Worm (Caenorhabditis elegans) whole organism, late embryonic: ENCODE measurements around the gene nekl-3.

Experiments
- C08G9.2 ChIP-seq: sonication (generic microtip); optimal IDR thresholded peaks from 2 replicates; lab custom pipeline; 2016; ENCODE audit warnings: mild to moderate bottlenecking, missing genetic modification characterization, moderate library complexity, missing compliant biosample characterization
- C38D4.7 ChIP-seq: fragments of 200-800 bp; sonication (Bioruptor generic); optimal IDR thresholded peaks from 2 replicates; lab custom pipeline; 2018; ENCODE audit warnings: mild to moderate bottlenecking, missing genetic modification characterization, moderate library complexity, missing compliant biosample characterization
- F13H6.1 ChIP-seq: sonication (generic microtip); optimal IDR thresholded peaks from 2 replicates; lab custom pipeline; 2016; ENCODE audit warnings: missing genetic modification characterization, missing compliant biosample characterization
- K09A11.1 ChIP-seq: sonication (generic microtip); optimal IDR thresholded peaks from 2 replicates; lab custom pipeline; 2017; ENCODE audit warnings: antibody characterized with exemption, mild to moderate bottlenecking, missing genetic modification characterization, missing compliant biosample characterization; ENCODE audit not compliant: insufficient read depth
- T23F11.4 ChIP-seq: fragments of 200-800 bp; sonication (Bioruptor generic); optimal IDR thresholded peaks from 2 replicates; lab custom pipeline; 2018; ENCODE audit warnings: mild to moderate bottlenecking, missing genetic modification characterization, missing compliant biosample characterization
- Y22D7AL.16 ChIP-seq: sonication (generic microtip); optimal IDR thresholded peaks from 2 replicates; lab custom pipeline; 2016; ENCODE audit warnings: missing genetic modification characterization, missing compliant biosample characterization
- ahr-1 ChIP-seq: sonication (generic microtip); optimal IDR thresholded peaks from 2 replicates; lab custom pipeline; 2016; ENCODE audit warnings: missing genetic modification characterization, missing compliant biosample characterization
- ama-1 ChIP-seq: fragments of 150-350 bp; optimal IDR thresholded peaks from 2 replicates; lab custom pipeline; 2014
- ceh-14 ChIP-seq: sonication (generic microtip); optimal IDR thresholded peaks from 2 replicates; lab custom pipeline; 2016; ENCODE audit warnings: missing genotype, missing genetic modification characterization, missing compliant biosample characterization
- ceh-18 ChIP-seq: sonication (generic microtip); optimal IDR thresholded peaks from 2 replicates; lab custom pipeline; 2016; ENCODE audit warnings: missing genetic modification characterization, missing compliant biosample characterization
- ceh-19 ChIP-seq: fragments of 200-800 bp; sonication (Bioruptor generic); optimal IDR thresholded peaks from 2 replicates; lab custom pipeline; 2018; ENCODE audit warnings: mild to moderate bottlenecking, missing genetic modification characterization, missing compliant biosample characterization
- ceh-22 ChIP-seq: sonication (generic microtip); optimal IDR thresholded peaks from 2 replicates; lab custom pipeline; 2017; ENCODE audit warnings: missing biosample characterization, missing genetic modification characterization
- ceh-24 ChIP-seq: sonication (generic microtip); optimal IDR thresholded peaks from 2 replicates; lab custom pipeline; 2016; ENCODE audit warnings: mild to moderate bottlenecking, missing genetic modification characterization, missing compliant biosample characterization
- ceh-30 ChIP-seq: fragments of 150-350 bp; optimal IDR thresholded peaks from 2 replicates; lab custom pipeline; 2014; ENCODE audit warnings: missing biosample characterization, missing genetic modification characterization
- ceh-31 ChIP-seq: sonication (generic microtip); optimal IDR thresholded peaks from 2 replicates; lab custom pipeline; 2016; ENCODE audit warnings: missing genetic modification characterization, missing compliant biosample characterization
- ceh-34 ChIP-seq: sonication (generic microtip); optimal IDR thresholded peaks from 2 replicates; lab custom pipeline; 2016; ENCODE audit warnings: mild to moderate bottlenecking, missing genetic modification characterization, missing compliant biosample characterization
- ceh-45 ChIP-seq: fragments of 200-800 bp; sonication (Bioruptor generic); IDR thresholded peaks from 2 replicates; pipeline ENCODE4 v1.3.6; 2022; ENCODE audit warnings: missing genetic modification reagents, missing genetic modification characterization, missing compliant biosample characterization
- ceh-48 ChIP-seq: sonication (generic microtip); optimal IDR thresholded peaks from 2 replicates; lab custom pipeline; 2016; ENCODE audit warnings: missing genetic modification characterization, inconsistent platforms, missing compliant biosample characterization
- ceh-6 ChIP-seq: fragments of 200-800 bp; sonication (Bioruptor generic); optimal IDR thresholded peaks from 2 replicates; lab custom pipeline; 2018; ENCODE audit warnings: mild to moderate bottlenecking, missing genetic modification characterization, missing compliant biosample characterization
- ceh-9 ChIP-seq: sonication (generic microtip); optimal IDR thresholded peaks from 2 replicates; lab custom pipeline; 2016; ENCODE audit warnings: mild to moderate bottlenecking, missing genetic modification characterization, inconsistent platforms, missing compliant biosample characterization
- che-1 ChIP-seq: sonication (generic microtip); optimal IDR thresholded peaks from 2 replicates; lab custom pipeline; 2016; ENCODE audit warnings: mild to moderate bottlenecking, missing genetic modification characterization, missing compliant biosample characterization
- dve-1 ChIP-seq: sonication (generic microtip); optimal IDR thresholded peaks from 2 replicates; lab custom pipeline; 2017; ENCODE audit warnings: antibody characterized with exemption, mild to moderate bottlenecking, missing genetic modification characterization, missing compliant biosample characterization
- elt-2 ChIP-seq: sonication (generic microtip); optimal IDR thresholded peaks from 2 replicates; lab custom pipeline; 2016; ENCODE audit warnings: missing genetic modification reagents, missing genetic modification characterization, missing compliant biosample characterization
- elt-4 ChIP-seq: sonication (generic microtip); optimal IDR thresholded peaks from 2 replicates; lab custom pipeline; 2016; ENCODE audit warnings: missing genetic modification characterization, missing compliant biosample characterization
- fax-1 ChIP-seq: sonication (generic microtip); optimal IDR thresholded peaks from 2 replicates; lab custom pipeline; 2016; ENCODE audit warnings: missing genotype, missing genetic modification characterization, missing compliant biosample characterization
- hlh-15 ChIP-seq: sonication (generic microtip); optimal IDR thresholded peaks from 2 replicates; lab custom pipeline; 2016; ENCODE audit warnings: missing genetic modification characterization, missing compliant biosample characterization
- hlh-30 ChIP-seq: sonication (generic microtip); optimal IDR thresholded peaks from 2 replicates; lab custom pipeline; 2017; ENCODE audit warnings: antibody characterized with exemption, missing genetic modification characterization, missing compliant biosample characterization; ENCODE audit not compliant: insufficient read depth
- hlh-6 ChIP-seq: sonication (generic microtip); optimal IDR thresholded peaks from 2 replicates; lab custom pipeline; 2016; ENCODE audit warnings: missing genotype, missing genetic modification characterization, missing compliant biosample characterization
- hlh-8 ChIP-seq: sonication (generic microtip); optimal IDR thresholded peaks from 2 replicates; lab custom pipeline; 2016; ENCODE audit warnings: missing genotype, missing genetic modification characterization, missing compliant biosample characterization
- lim-6 ChIP-seq: sonication (generic microtip); optimal IDR thresholded peaks from 2 replicates; lab custom pipeline; 2016; ENCODE audit warnings: missing genetic modification characterization, missing compliant biosample characterization
- mec-3 ChIP-seq: sonication (generic microtip); optimal IDR thresholded peaks from 2 replicates; lab custom pipeline; 2016; ENCODE audit warnings: borderline replicate concordance, missing genetic modification characterization, missing compliant biosample characterization
- nfya-1 ChIP-seq: sonication (generic microtip); optimal IDR thresholded peaks from 2 replicates; lab custom pipeline; 2017; ENCODE audit warnings: missing genetic modification characterization, mild to moderate bottlenecking, missing compliant biosample characterization, antibody characterized with exemption, moderate library complexity
- nhr-11 ChIP-seq: fragments of 150-350 bp; optimal IDR thresholded peaks from 2 replicates; lab custom pipeline; 2014; ENCODE audit warnings: missing biosample characterization, missing genetic modification characterization
- nhr-232 ChIP-seq: sonication (generic microtip); optimal IDR thresholded peaks from 2 replicates; lab custom pipeline; 2016; ENCODE audit warnings: missing genetic modification characterization, missing compliant biosample characterization
- odd-2 ChIP-seq: sonication (generic microtip); optimal IDR thresholded peaks from 2 replicates; lab custom pipeline; 2017; ENCODE audit warnings: antibody characterized with exemption, mild to moderate bottlenecking, missing genetic modification characterization, missing compliant biosample characterization
- pag-3 ChIP-seq: sonication (generic microtip); optimal IDR thresholded peaks from 2 replicates; lab custom pipeline; 2016; ENCODE audit warnings: missing compliant biosample characterization, missing genetic modification characterization, borderline replicate concordance
- pax-1 ChIP-seq: fragments of 150-350 bp; optimal IDR thresholded peaks from 2 replicates; lab custom pipeline; 2014; ENCODE audit warnings: missing biosample characterization, missing genetic modification characterization
- pha-4 ChIP-seq: fragments of 150-350 bp; optimal IDR thresholded peaks from 2 replicates; lab custom pipeline; 2018; ENCODE audit warnings: missing biosample characterization, missing genetic modification reagents, missing genetic modification characterization
- pqm-1 ChIP-seq: sonication (generic microtip); optimal IDR thresholded peaks from 2 replicates; lab custom pipeline; 2016; ENCODE audit warnings: missing genetic modification characterization, missing compliant biosample characterization
- pros-1 ChIP-seq: fragments of 150-350 bp; optimal IDR thresholded peaks from 2 replicates; lab custom pipeline; 2014; ENCODE audit warnings: missing biosample characterization, missing genetic modification reagents, missing genetic modification characterization
- rnt-1 ChIP-seq: sonication (generic microtip); optimal IDR thresholded peaks from 2 replicates; lab custom pipeline; 2016; ENCODE audit warnings: missing genetic modification characterization, missing compliant biosample characterization
- sdc-2 ChIP-seq: sonication (generic microtip); optimal IDR thresholded peaks from 2 replicates; lab custom pipeline; 2016; ENCODE audit warnings: missing genotype, missing genetic modification characterization, missing compliant biosample characterization
- sox-2 ChIP-seq: fragments of 200-800 bp; sonication (Bioruptor generic); IDR thresholded peaks from 2 replicates; pipeline ENCODE4 v1.3.6; 2022; ENCODE audit warnings: missing genetic modification reagents, missing genetic modification characterization, missing compliant biosample characterization
- sox-4 ChIP-seq: sonication (generic microtip); optimal IDR thresholded peaks from 2 replicates; lab custom pipeline; 2017; ENCODE audit warnings: mild to moderate bottlenecking, missing genetic modification characterization, inconsistent platforms, missing compliant biosample characterization
- tbx-7 ChIP-seq: sonication (generic microtip); optimal IDR thresholded peaks from 2 replicates; lab custom pipeline; 2016; ENCODE audit warnings: missing genotype, missing genetic modification characterization, missing compliant biosample characterization
- unc-3 ChIP-seq, 2 experiments: fragments of 200-800 bp in 1 of 2; sonication (Bioruptor generic) in 1 of 2; sonication (generic microtip) in 1 of 2; conservative IDR thresholded peaks in 1 of 2; optimal IDR thresholded peaks in 1 of 2; 2 replicates each; pipeline versions ENCODE4 v1.3.6 to Lab custom; 2016 to 2022; ENCODE audit warnings: missing compliant biosample characterization in 2 of 2, missing genetic modification characterization in 2 of 2, missing genetic modification reagents in 1 of 2
- unc-42 ChIP-seq: sonication (generic microtip); optimal IDR thresholded peaks from 2 replicates; lab custom pipeline; 2016; ENCODE audit warnings: missing genotype, missing genetic modification characterization, missing compliant biosample characterization
- unc-55 ChIP-seq: sonication (generic microtip); optimal IDR thresholded peaks from 2 replicates; lab custom pipeline; 2017; ENCODE audit warnings: missing biosample characterization, missing genetic modification reagents, missing genetic modification characterization
- unc-86 ChIP-seq: sonication (generic microtip); optimal IDR thresholded peaks from 2 replicates; lab custom pipeline; 2016; ENCODE audit warnings: missing genetic modification characterization, missing compliant biosample characterization
- zip-5 ChIP-seq: sonication (generic microtip); optimal IDR thresholded peaks from 2 replicates; lab custom pipeline; 2016; ENCODE audit warnings: missing genetic modification characterization, missing compliant biosample characterization
- ztf-16 ChIP-seq: sonication (generic microtip); optimal IDR thresholded peaks from 2 replicates; lab custom pipeline; 2017; ENCODE audit warnings: missing genetic modification characterization, missing compliant biosample characterization

The nekl-3 gene

DNA sequence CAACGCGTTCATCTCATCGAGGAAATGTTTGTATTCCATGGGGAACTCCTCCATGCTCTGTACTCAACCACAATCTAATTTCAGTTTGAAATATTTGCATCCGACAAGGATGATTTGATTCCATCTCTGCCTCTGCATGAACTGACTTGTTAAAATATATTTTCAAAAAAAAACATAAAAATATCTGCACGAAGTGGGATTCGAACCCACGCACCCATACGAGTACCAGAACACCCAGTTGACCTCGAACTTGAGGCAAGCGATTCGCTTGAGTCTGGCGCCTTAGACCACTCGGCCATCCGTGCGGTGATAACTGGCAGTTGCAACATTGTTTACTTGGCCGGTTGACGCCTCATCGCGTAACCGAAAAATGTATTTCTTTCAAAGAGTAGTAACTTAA is 43.5 kb downstream of the nekl-3 start:
- no peak for TF ChIP-seq ceh-34 (tag; lab: Kevin White, UChicago)
- TF ChIP-seq tbx-7 = no peak
- TF ChIP-seq pros-1 (tag; lab: Kevin White, UChicago) = no peak
- no peak for TF ChIP-seq mec-3 (tag; lab: Kevin White, UChicago)
- TF ChIP-seq ama-1 (lab: Kevin White, UChicago) = no peak
- no peak for TF ChIP-seq pqm-1
- no peak for TF ChIP-seq hlh-8 (tag; lab: Kevin White, UChicago)
- no peak for TF ChIP-seq hlh-30
- no peak for TF ChIP-seq pax-1
- no peak for TF ChIP-seq zip-5 (tag; lab: Kevin White, UChicago)
- TF ChIP-seq ceh-48 (tag; lab: Kevin White, UChicago) = no peak
- no peak for TF ChIP-seq odd-2 (tag; lab: Kevin White, UChicago)
- peak; percentile 3 for TF ChIP-seq ceh-14 (tag; lab: Kevin White, UChicago)
- peak; percentile 31 for TF ChIP-seq ceh-6 (GFP tag; lab: Kevin White, UChicago)
- no peak for TF ChIP-seq ceh-18 (tag; lab: Kevin White, UChicago)
- TF ChIP-seq nhr-232 (tag; lab: Kevin White, UChicago) = peak; percentile 36
- TF ChIP-seq elt-2 (tag; lab: Kevin White, UChicago) = peak; percentile 25
- no peak for TF ChIP-seq ceh-30
- TF ChIP-seq sdc-2 (tag; lab: Kevin White, UChicago) = peak; percentile 63
- TF ChIP-seq ceh-24 (tag; lab: Kevin White, UChicago) = no peak
- no peak for TF ChIP-seq lim-6 (tag; lab: Kevin White, UChicago)
- no peak for TF ChIP-seq elt-4 (tag; lab: Kevin White, UChicago)
- no peak for TF ChIP-seq C08G9.2 (tag; lab: Kevin White, UChicago)
- no peak for TF ChIP-seq ceh-45
- TF ChIP-seq unc-55 = no peak
- TF ChIP-seq C38D4.7 (GFP tag; lab: Kevin White, UChicago) = no peak
- no peak for TF ChIP-seq ztf-16 (tag; lab: Kevin White, UChicago)
- TF ChIP-seq Y22D7AL.16 = no peak
- no peak for TF ChIP-seq ceh-9 (tag; lab: Kevin White, UChicago)
- no peak for TF ChIP-seq sox-4 (tag; lab: Kevin White, UChicago)
- no peak for TF ChIP-seq ahr-1 (tag; lab: Kevin White, UChicago)
- TF ChIP-seq K09A11.1 (tag; lab: Kevin White, UChicago) = no peak
- peak; percentile 30 for TF ChIP-seq che-1
- TF ChIP-seq nfya-1 (tag; lab: Kevin White, UChicago) = no peak
- no peak for TF ChIP-seq pag-3
- no peak for TF ChIP-seq pha-4 (tag; lab: Kevin White, UChicago)
- no peak for TF ChIP-seq unc-3 (GFP tag; conservative IDR thresholded peaks at IDR 0.05; lab: Robert Waterston, UW)
- TF ChIP-seq unc-3 (tag; optimal IDR thresholded peaks at IDR 0.05; lab: Kevin White, UChicago) = no peak
- no peak for TF ChIP-seq rnt-1 (tag; lab: Kevin White, UChicago)
- no peak for TF ChIP-seq F13H6.1 (tag; lab: Kevin White, UChicago)
- TF ChIP-seq unc-86 (tag; lab: Kevin White, UChicago) = no peak
- TF ChIP-seq nhr-11 (tag; lab: Kevin White, UChicago) = no peak
- no peak for TF ChIP-seq dve-1 (tag; lab: Kevin White, UChicago)
- no peak for TF ChIP-seq sox-2
- no peak for TF ChIP-seq ceh-22 (tag; lab: Kevin White, UChicago)
- no peak for TF ChIP-seq fax-1 (tag; lab: Kevin White, UChicago)
- no peak for TF ChIP-seq hlh-15 (tag; lab: Kevin White, UChicago)
- TF ChIP-seq hlh-6 (tag; lab: Kevin White, UChicago) = no peak
- TF ChIP-seq ceh-31 (tag; lab: Kevin White, UChicago) = no peak
- no peak for TF ChIP-seq T23F11.4 (GFP tag; lab: Kevin White, UChicago)
- TF ChIP-seq unc-42 (tag; lab: Kevin White, UChicago) = no peak
- TF ChIP-seq ceh-19 (GFP tag; lab: Kevin White, UChicago) = no peak
